Worm (Caenorhabditis elegans) whole organism, L2 larva: ENCODE data around the gene twk-17.

Experiments used
- C34F6.9 ChIP-seq: fragments of 150-350 bp; optimal IDR thresholded peaks from 2 replicates; lab custom pipeline; 2014; ENCODE audit warnings: missing biosample characterization, missing genetic modification characterization
- Y55F3AM.14 ChIP-seq: fragments of 200-800 bp; sonication (Bioruptor generic); optimal IDR thresholded peaks from 2 replicates; lab custom pipeline; 2018; ENCODE audit warnings: mild to moderate bottlenecking, missing genetic modification characterization, missing compliant biosample characterization
- ZK546.5 ChIP-seq: sonication (generic microtip); optimal IDR thresholded peaks from 2 replicates; lab custom pipeline; 2017; ENCODE audit warnings: missing biosample characterization, missing genetic modification characterization
- alr-1 ChIP-seq: fragments of 150-350 bp; optimal IDR thresholded peaks from 2 replicates; lab custom pipeline; 2014; ENCODE audit warnings: missing biosample characterization, missing genetic modification characterization
- aly-2 ChIP-seq: fragments of 150-350 bp; optimal IDR thresholded peaks from 2 replicates; lab custom pipeline; 2014; ENCODE audit warnings: missing biosample characterization, missing genetic modification characterization
- ama-1 ChIP-seq: fragments of 150-350 bp; optimal IDR thresholded peaks from 2 replicates; lab custom pipeline; 2018; ENCODE audit warnings: inconsistent platforms
- blmp-1 ChIP-seq: sonication (generic microtip); optimal IDR thresholded peaks from 2 replicates; lab custom pipeline; 2017; ENCODE audit warnings: missing genetic modification characterization, mild to moderate bottlenecking, missing compliant biosample characterization, antibody characterized with exemption, moderate library complexity; ENCODE audit not compliant: insufficient read depth
- ceh-16 ChIP-seq: fragments of 150-350 bp; optimal IDR thresholded peaks from 2 replicates; lab custom pipeline; 2014; ENCODE audit warnings: missing biosample characterization, missing genetic modification characterization
- ceh-82 ChIP-seq: fragments of 150-350 bp; optimal IDR thresholded peaks from 2 replicates; lab custom pipeline; 2014; ENCODE audit warnings: missing biosample characterization, missing genetic modification characterization
- crh-2 ChIP-seq: sonication (generic microtip); optimal IDR thresholded peaks from 2 replicates; lab custom pipeline; 2017; ENCODE audit warnings: missing biosample characterization, missing genetic modification characterization
- egl-27 ChIP-seq: sonication (generic microtip); optimal IDR thresholded peaks from 3 replicates; lab custom pipeline; 2017; ENCODE audit warnings: missing biosample characterization, missing genetic modification reagents, missing genetic modification characterization
- elt-1 ChIP-seq: fragments of 150-350 bp; optimal IDR thresholded peaks from 2 replicates; lab custom pipeline; 2014; ENCODE audit warnings: missing biosample characterization, missing genetic modification characterization
- elt-3 ChIP-seq: sonication (generic microtip); optimal IDR thresholded peaks from 2 replicates; lab custom pipeline; 2017; ENCODE audit warnings: missing biosample characterization, missing genetic modification characterization
- fos-1 ChIP-seq: fragments of 150-350 bp; optimal IDR thresholded peaks from 2 replicates; lab custom pipeline; 2014; ENCODE audit warnings: missing biosample characterization, missing genetic modification characterization
- gmeb-1 ChIP-seq: fragments of 150-350 bp; optimal IDR thresholded peaks from 2 replicates; lab custom pipeline; 2014; ENCODE audit warnings: missing biosample characterization, missing genetic modification characterization
- lin-11 ChIP-seq: fragments of 150-350 bp; sonication (generic microtip); optimal IDR thresholded peaks from 2 replicates; lab custom pipeline; 2014; ENCODE audit warnings: missing biosample characterization, missing genetic modification characterization, inconsistent platforms, mixed read lengths
- lin-39 ChIP-seq: fragments of 150-350 bp; optimal IDR thresholded peaks from 2 replicates; lab custom pipeline; 2014; ENCODE audit warnings: missing biosample characterization, missing genetic modification reagents, missing genetic modification characterization
- lsy-2 ChIP-seq, 2 experiments: fragments of 150-350 bp in 1 of 2; sonication (generic microtip) in 1 of 2; optimal IDR thresholded peaks; 2 replicates each; lab custom pipeline; 2014 to 2017; ENCODE audit warnings: missing biosample characterization in 2 of 2, missing genetic modification characterization in 2 of 2
- mab-5 ChIP-seq: fragments of 150-350 bp; optimal IDR thresholded peaks from 2 replicates; lab custom pipeline; 2014; ENCODE audit warnings: missing biosample characterization, missing genetic modification characterization
- mbf-1 ChIP-seq: sonication (generic microtip); optimal IDR thresholded peaks from 2 replicates; lab custom pipeline; 2017; ENCODE audit warnings: missing biosample characterization, missing genetic modification characterization
- mdl-1 ChIP-seq, 2 experiments: fragments of 150-350 bp in 1 of 2; sonication (generic microtip) in 1 of 2; optimal IDR thresholded peaks; 2 replicates each; lab custom pipeline; 2017; ENCODE audit warnings: missing biosample characterization in 2 of 2, missing genetic modification characterization in 2 of 2
- nhr-10 ChIP-seq: sonication (generic microtip); optimal IDR thresholded peaks from 2 replicates; lab custom pipeline; 2017; ENCODE audit warnings: missing biosample characterization, missing genetic modification characterization
- nhr-11 ChIP-seq: fragments of 150-350 bp; optimal IDR thresholded peaks from 2 replicates; lab custom pipeline; 2014; ENCODE audit warnings: missing biosample characterization, missing genetic modification characterization
- nhr-129 ChIP-seq: fragments of 150-350 bp; optimal IDR thresholded peaks from 2 replicates; lab custom pipeline; 2014; ENCODE audit warnings: missing biosample characterization, missing genetic modification characterization
- nhr-21 ChIP-seq: fragments of 150-350 bp; optimal IDR thresholded peaks from 2 replicates; lab custom pipeline; 2014; ENCODE audit warnings: missing biosample characterization, missing genetic modification characterization
- nhr-23 ChIP-seq: fragments of 150-350 bp; optimal IDR thresholded peaks from 2 replicates; lab custom pipeline; 2014; ENCODE audit warnings: missing biosample characterization, missing genetic modification reagents, missing genetic modification characterization
- nhr-237 ChIP-seq: fragments of 150-350 bp; optimal IDR thresholded peaks from 2 replicates; lab custom pipeline; 2014; ENCODE audit warnings: missing biosample characterization, missing genetic modification characterization
- nhr-25 ChIP-seq: fragments of 150-350 bp; sonication (generic microtip); optimal IDR thresholded peaks from 3 replicates; lab custom pipeline; 2014; ENCODE audit warnings: missing biosample characterization, missing genetic modification characterization
- nhr-6 ChIP-seq: fragments of 150-350 bp; optimal IDR thresholded peaks from 2 replicates; lab custom pipeline; 2014; ENCODE audit warnings: missing biosample characterization, missing genetic modification characterization
- nhr-77 ChIP-seq: fragments of 150-350 bp; optimal IDR thresholded peaks from 2 replicates; lab custom pipeline; 2014; ENCODE audit warnings: missing biosample characterization, missing genetic modification characterization
- peb-1 ChIP-seq: fragments of 150-350 bp; optimal IDR thresholded peaks from 2 replicates; lab custom pipeline; 2014; ENCODE audit warnings: missing biosample characterization, missing genetic modification characterization
- sem-4 ChIP-seq: fragments of 150-350 bp; optimal IDR thresholded peaks from 2 replicates; lab custom pipeline; 2014; ENCODE audit warnings: missing biosample characterization, missing genetic modification reagents, missing genetic modification characterization
- skn-1 ChIP-seq: sonication (generic microtip); optimal IDR thresholded peaks from 2 replicates; lab custom pipeline; 2017; ENCODE audit warnings: missing biosample characterization, missing genetic modification characterization
- sma-3 ChIP-seq: sonication (generic microtip); optimal IDR thresholded peaks from 2 replicates; lab custom pipeline; 2016; ENCODE audit warnings: missing genetic modification reagents, missing genetic modification characterization, missing compliant biosample characterization
- unc-55 ChIP-seq: fragments of 150-350 bp; sonication (generic microtip); optimal IDR thresholded peaks from 3 replicates; lab custom pipeline; 2014; ENCODE audit warnings: missing biosample characterization, missing genetic modification reagents, missing genetic modification characterization
- unc-62 ChIP-seq: fragments of 150-350 bp; optimal IDR thresholded peaks from 2 replicates; lab custom pipeline; 2014; ENCODE audit warnings: missing biosample characterization, missing genetic modification reagents, missing genetic modification characterization
- zag-1 ChIP-seq: fragments of 150-350 bp; optimal IDR thresholded peaks from 2 replicates; lab custom pipeline; 2014; ENCODE audit warnings: missing biosample characterization, missing genetic modification characterization
- ztf-1 ChIP-seq: fragments of 200-800 bp; sonication (Bioruptor generic); conservative IDR thresholded peaks from 2 replicates; pipeline ENCODE4 v1.3.6; 2022; ENCODE audit warnings: missing genetic modification characterization, missing compliant biosample characterization

The twk-17 gene

ce11 chrX:7638790-7639189 is 30.9 kb upstream of the twk-17 start:
- TF ChIP-seq unc-55 (GFP tag; lab: Kevin White, UChicago) = no peak
- no peak for TF ChIP-seq elt-3
- TF ChIP-seq nhr-23 = no peak
- no peak for TF ChIP-seq egl-27 (tag; lab: Kevin White, UChicago)
- peak; percentile 10 for TF ChIP-seq blmp-1 (tag; lab: Kevin White, UChicago)
- no peak for TF ChIP-seq gmeb-1 (tag; lab: Kevin White, UChicago)
- TF ChIP-seq, all 48 proteins: peak for 1

ce11 chrX:7636037-7636436 is 28.2 kb upstream of the twk-17 start:
- TF ChIP-seq alr-1 (tag; lab: Kevin White, UChicago) = no peak
- TF ChIP-seq zag-1 (tag; lab: Kevin White, UChicago) = no peak
- no peak for TF ChIP-seq blmp-1 (tag; lab: Kevin White, UChicago)
- no peak for TF ChIP-seq ZK546.5 (tag; lab: Kevin White, UChicago)

- TF ChIP-seq sem-4 = no peak
- no peak for TF ChIP-seq nhr-23
- TF ChIP-seq lin-39 (tag; lab: Kevin White, UChicago) = no peak
- no peak for TF ChIP-seq nhr-6 (tag; lab: Kevin White, UChicago)
- TF ChIP-seq Y55F3AM.14 = no peak
- no peak for TF ChIP-seq alr-1 (tag; lab: Kevin White, UChicago)
- TF ChIP-seq fos-1 (tag; lab: Kevin White, UChicago) = no peak
- no peak for TF ChIP-seq blmp-1 (tag; lab: Kevin White, UChicago)
- TF ChIP-seq aly-2 (tag; lab: Kevin White, UChicago) = no peak
- TF ChIP-seq lsy-2 (tag; optimal IDR thresholded peaks at IDR 0.05; lab: Kevin White, UChicago) = no peak
- TF ChIP-seq nhr-237 = no peak
- no peak for TF ChIP-seq unc-62 (GFP tag; lab: Kevin White, UChicago)
- TF ChIP-seq ztf-1 (GFP tag; lab: Robert Waterston, UW) = no peak
- TF ChIP-seq C34F6.9 (tag; lab: Kevin White, UChicago) = no peak
- TF ChIP-seq mbf-1 (tag; lab: Kevin White, UChicago) = no peak
- TF ChIP-seq, all 48 proteins: peak for 0
Observed at ce11 chrX:7627351-7627750, 19.5 kb upstream of the twk-17 start, which contains the start of gene nlp-61. TSS of gene nlp-61 (plus strand) at chrX:7627651.

ce11 chrX:7614466-7614865 is 6.6 kb upstream of the twk-17 start:
- no peak for TF ChIP-seq skn-1 (tag; lab: Kevin White, UChicago)
- no peak for TF ChIP-seq nhr-10 (tag; lab: Kevin White, UChicago)
- no peak for TF ChIP-seq nhr-21
- no peak for TF ChIP-seq unc-55 (GFP tag; lab: Kevin White, UChicago)
- TF ChIP-seq elt-1 (tag; lab: Kevin White, UChicago) = no peak
- TF ChIP-seq nhr-6 (tag; lab: Kevin White, UChicago) = no peak
- no peak for TF ChIP-seq ama-1 (lab: Kevin White, UChicago)
- no peak for TF ChIP-seq mab-5 (tag; lab: Kevin White, UChicago)
- TF ChIP-seq crh-2 (tag; lab: Kevin White, UChicago) = no peak
- no peak for TF ChIP-seq zag-1 (tag; lab: Kevin White, UChicago)
- TF ChIP-seq nhr-23 = no peak
- TF ChIP-seq fos-1 (tag; lab: Kevin White, UChicago) = no peak
- no peak for TF ChIP-seq nhr-11 (tag; lab: Kevin White, UChicago)
- no peak for TF ChIP-seq lin-11 (tag; lab: Kevin White, UChicago)
- TF ChIP-seq nhr-25 (tag; lab: Kevin White, UChicago) = no peak

ce11 chrX:7596627-7597026 is 11.3 kb downstream of the twk-17 start, which contains the start of gene C44E12.1:
TSS of gene C44E12.1 (plus strand) at chrX:7596927.
- no peak for TF ChIP-seq alr-1 (tag; lab: Kevin White, UChicago)
- no peak for TF ChIP-seq unc-62 (GFP tag; lab: Kevin White, UChicago)
- no peak for TF ChIP-seq fos-1 (tag; lab: Kevin White, UChicago)
- no peak for TF ChIP-seq sem-4
- TF ChIP-seq nhr-77 (tag; lab: Kevin White, UChicago) = no peak
- no peak for TF ChIP-seq sma-3 (GFP tag; lab: Kevin White, UChicago)
- TF ChIP-seq elt-1 (tag; lab: Kevin White, UChicago) = no peak
- TF ChIP-seq unc-55 (GFP tag; lab: Kevin White, UChicago) = no peak
- no peak for TF ChIP-seq crh-2 (tag; lab: Kevin White, UChicago)
- no peak for TF ChIP-seq C34F6.9 (tag; lab: Kevin White, UChicago)
- no peak for TF ChIP-seq lsy-2 (tag; optimal IDR thresholded peaks at IDR 0.05; lab: Kevin White, UChicago)
- TF ChIP-seq nhr-21 = no peak
- TF ChIP-seq mdl-1 (tag; optimal IDR thresholded peaks at IDR 0.05; lab: Kevin White, UChicago) = no peak
- TF ChIP-seq peb-1 (tag; lab: Kevin White, UChicago) = no peak
- no peak for TF ChIP-seq ceh-82 (tag; lab: Kevin White, UChicago)
- no peak for TF ChIP-seq nhr-129
- TF ChIP-seq ceh-16 (tag; lab: Kevin White, UChicago) = no peak
